Worm (Caenorhabditis elegans) whole organism, L2 larva: Measurements from ENCODE around the gene C06E4.6.

Experiments used
- blmp-1 ChIP-seq: sonication (generic microtip); optimal IDR thresholded peaks from 2 replicates; lab custom pipeline; 2017; ENCODE audit warnings: missing genetic modification characterization, mild to moderate bottlenecking, missing compliant biosample characterization, antibody characterized with exemption, moderate library complexity; ENCODE audit not compliant: insufficient read depth
- ceh-82 ChIP-seq: fragments of 150-350 bp; optimal IDR thresholded peaks from 2 replicates; lab custom pipeline; 2014; ENCODE audit warnings: missing biosample characterization, missing genetic modification characterization
- lin-39 ChIP-seq: fragments of 150-350 bp; optimal IDR thresholded peaks from 2 replicates; lab custom pipeline; 2014; ENCODE audit warnings: missing biosample characterization, missing genetic modification reagents, missing genetic modification characterization
- nhr-12 ChIP-seq: fragments of 150-350 bp; optimal IDR thresholded peaks from 2 replicates; lab custom pipeline; 2014; ENCODE audit warnings: missing biosample characterization, missing genetic modification characterization
- sem-4 ChIP-seq: fragments of 150-350 bp; optimal IDR thresholded peaks from 2 replicates; lab custom pipeline; 2014; ENCODE audit warnings: missing biosample characterization, missing genetic modification reagents, missing genetic modification characterization
- skn-1 ChIP-seq: sonication (generic microtip); optimal IDR thresholded peaks from 2 replicates; lab custom pipeline; 2017; ENCODE audit warnings: missing biosample characterization, missing genetic modification characterization
- unc-62 ChIP-seq: fragments of 150-350 bp; optimal IDR thresholded peaks from 2 replicates; lab custom pipeline; 2014; ENCODE audit warnings: missing biosample characterization, missing genetic modification reagents, missing genetic modification characterization
- ztf-4 ChIP-seq: fragments of 150-350 bp; optimal IDR thresholded peaks from 2 replicates; lab custom pipeline; 2014; ENCODE audit warnings: missing biosample characterization, missing genetic modification characterization

DNA sequence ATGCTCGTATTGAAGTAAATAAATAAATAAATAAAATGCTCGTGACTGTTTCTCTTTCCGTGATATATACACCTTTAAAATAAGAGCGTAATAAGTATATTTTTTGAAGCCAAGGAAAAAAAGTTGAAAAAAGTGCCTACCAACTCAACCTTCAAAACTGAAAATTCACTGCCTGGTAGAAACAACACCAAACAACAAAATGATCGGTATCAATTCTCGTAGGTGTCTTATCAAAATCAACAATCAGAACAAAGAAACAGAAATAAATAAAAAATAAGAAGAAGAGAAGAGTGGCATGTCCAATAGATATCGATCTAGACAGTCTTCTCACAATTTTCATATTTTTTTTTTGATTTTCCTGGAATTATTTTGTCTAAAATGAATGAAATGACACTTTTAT lies 14.2 kb downstream of the C06E4.6 start, which contains the start of gene afmd-1:
- no peak for TF ChIP-seq unc-62 (GFP tag; lab: Kevin White, UChicago)
- TF ChIP-seq nhr-12 (tag; lab: Kevin White, UChicago) = no peak
- no peak for TF ChIP-seq ceh-82 (tag; lab: Kevin White, UChicago)
- TF ChIP-seq skn-1 (tag; lab: Kevin White, UChicago) = no peak
- TF ChIP-seq blmp-1 (tag; lab: Kevin White, UChicago) = no peak
- no peak for TF ChIP-seq lin-39 (tag; lab: Kevin White, UChicago)
- no peak for TF ChIP-seq sem-4 (tag; lab: Kevin White, UChicago)
- no peak for TF ChIP-seq ztf-4 (tag; lab: Kevin White, UChicago)
